Worm (Caenorhabditis elegans): ENCODE measurements around the gene Y53G8B.1.

Gene Y53G8B.1

ce11 chrIII:3169279-3169678 lies 40.2 kb downstream of the Y53G8B.1 start:
- no peak for TF ChIP-seq unc-62 (GFP tag; optimal IDR thresholded peaks at IDR 0.05)
- TF ChIP-seq ztf-22 (GFP tag; optimal IDR thresholded peaks at IDR 0.05), result no peak
- peak; percentile 24; the same call in 1 of the 2 replicates for TF ChIP-seq egrh-3 (GFP tag; IDR thresholded peaks at IDR 0.05)
- TF ChIP-seq ceh-58 (GFP tag; IDR thresholded peaks at IDR 0.05), result 0 out of 2 replicates have a peak, but pooled peaks have one; percentile 21
- peak; percentile 72 for TF ChIP-seq zfh-2 (GFP tag; conservative IDR thresholded peaks at IDR 0.05)
- no peak for TF ChIP-seq ztf-26 (tag; optimal IDR thresholded peaks at IDR 0.05)

ce11 chrIII:3170538-3170937 lies 41.5 kb downstream of the Y53G8B.1 start:
- no peak for TF ChIP-seq attf-5 (GFP tag; optimal IDR thresholded peaks at IDR 0.05)
- no peak for TF ChIP-seq attf-3 (GFP tag; conservative IDR thresholded peaks at IDR 0.05)
- TF ChIP-seq athp-1 (tag; optimal IDR thresholded peaks at IDR 0.05), result no peak
- no peak for TF ChIP-seq tlf-1 (GFP tag; optimal IDR thresholded peaks at IDR 0.05)
- TF ChIP-seq Y95B8A.8 (GFP tag; IDR thresholded peaks at IDR 0.05), result no peak
- TF ChIP-seq nfya-1 (tag; optimal IDR thresholded peaks at IDR 0.05; ENCODE audit: borderline replicate concordance, insufficient read depth), result no peak
- no peak for TF ChIP-seq K11D2.4 (GFP tag; IDR thresholded peaks at IDR 0.05)
- TF ChIP-seq mes-4 (tag; optimal IDR thresholded peaks at IDR 0.05), result no peak
- TF ChIP-seq efl-1 (GFP tag; optimal IDR thresholded peaks at IDR 0.05), result no peak
- TF ChIP-seq him-1 (tag; optimal IDR thresholded peaks at IDR 0.05), result no peak
- TF ChIP-seq nfya-2 (GFP tag; IDR thresholded peaks at IDR 0.05), result no peak
- no peak for TF ChIP-seq nfyb-1 (GFP tag; IDR thresholded peaks at IDR 0.05)
- no peak for TF ChIP-seq atf-7 (tag; optimal IDR thresholded peaks at IDR 0.05)
- TF ChIP-seq F10E7.11 (tag; optimal IDR thresholded peaks at IDR 0.05), result no peak
- TF ChIP-seq ZK185.1 (tag; optimal IDR thresholded peaks at IDR 0.05; ENCODE audit: poor library complexity, severe bottlenecking), result no peak
- TF ChIP-seq Y53F4B.3 (GFP tag; IDR thresholded peaks at IDR 0.05), result no peak
- TF ChIP-seq dpff-1 (tag; optimal IDR thresholded peaks at IDR 0.05), result no peak
- TF ChIP-seq D2030.7 (GFP tag; IDR thresholded peaks at IDR 0.05), result no peak
- no peak for TF ChIP-seq attf-6 (GFP tag; IDR thresholded peaks at IDR 0.05)

- TF ChIP-seq tbp1 (GFP tag; optimal IDR thresholded peaks at IDR 0.05) (peak; percentile 54), lir-1 (GFP tag; conservative IDR thresholded peaks at IDR 0.05) (no peak; the same call in 1 of the 2 replicates), mxl-1 (tag; optimal IDR thresholded peaks at IDR 0.05) (no peak), dpl-1 (GFP tag; optimal IDR thresholded peaks at IDR 0.05) (peak; percentile 51), pbrm-1 (GFP tag; IDR thresholded peaks at IDR 0.05) (peak; percentile 61; the same call in 1 of the 2 replicates), D2030.7 (GFP tag; IDR thresholded peaks at IDR 0.05) (peak; percentile 87), dox-1 (GFP tag; IDR thresholded peaks at IDR 0.05) (peak; percentile 73), rcor-1 (GFP tag; IDR thresholded peaks at IDR 0.05) (0 out of 2 replicates have a peak, but pooled peaks have one; percentile 25), B0261.1 (tag; optimal IDR thresholded peaks at IDR 0.05) (no peak), ztf-25 (GFP tag; IDR thresholded peaks at IDR 0.05) (no peak), madf-8 (GFP tag; conservative IDR thresholded peaks at IDR 0.05) (peak; percentile 89), F33H1.4 (GFP tag; IDR thresholded peaks at IDR 0.05) (peak; percentile 97), him-1 (tag; optimal IDR thresholded peaks at IDR 0.05) (peak; percentile 39), ceh-91 (GFP tag; IDR thresholded peaks at IDR 0.05) (peak; percentile 88), hsf-1 (GFP tag; IDR thresholded peaks at IDR 0.05) (0 out of 2 replicates have a peak, but pooled peaks have one; percentile 46), aptf-2 (GFP tag; conservative IDR thresholded peaks at IDR 0.05) (no peak), efl-1 (GFP tag; optimal IDR thresholded peaks at IDR 0.05) (peak; percentile 72), somi-1 (GFP tag; optimal IDR thresholded peaks at IDR 0.05) (no peak), mcd-1 (GFP tag; IDR thresholded peaks at IDR 0.05) (peak; percentile 63), hmg-1.2 (GFP tag; IDR thresholded peaks at IDR 0.05) (peak; percentile 50), xnd-1 (tag; optimal IDR thresholded peaks at IDR 0.05) (peak; percentile 96), madf-6 (GFP tag; IDR thresholded peaks at IDR 0.05) (peak; percentile 95), snpc-3.4 (tag; optimal IDR thresholded peaks at IDR 0.05) (peak; percentile 58), hmg-20 (GFP tag; IDR thresholded peaks at IDR 0.05) (no peak), sdz-38 (tag; optimal IDR thresholded peaks at IDR 0.05) (no peak), lsl-1 (GFP tag; optimal IDR thresholded peaks at IDR 0.05) (peak; percentile 98)
These were observed 42.3 kb downstream of the Y53G8B.1 start, which contains the start of gene R148.4 for ce11 chrIII:3171382-3171781. Gene R148.4 (plus strand): TSS chrIII:3171592.
